Worm (Caenorhabditis elegans): ENCODE data around the gene W04E12.2.

ce11 chrV:19783829-19784228, 42.9 kb upstream of the W04E12.2 start, which contains the start of gene srt-45:
- no peak for TF ChIP-seq nhr-237 (tag; optimal IDR thresholded peaks at IDR 0.05)
- TF ChIP-seq aly-2 (tag; optimal IDR thresholded peaks at IDR 0.05): no peak
- no peak for TF ChIP-seq nhr-23 (tag; optimal IDR thresholded peaks at IDR 0.05)
- TF ChIP-seq snpc-4 (tag; optimal IDR thresholded peaks at IDR 0.05): no peak
- no peak for TF ChIP-seq ztf-11 (tag; optimal IDR thresholded peaks at IDR 0.05)
- TF ChIP-seq ceh-82 (tag; optimal IDR thresholded peaks at IDR 0.05): no peak
- no peak for TF ChIP-seq alr-1 (tag; optimal IDR thresholded peaks at IDR 0.05)
- no peak for TF ChIP-seq ceh-16 (tag; optimal IDR thresholded peaks at IDR 0.05)
- no peak for TF ChIP-seq R02D3.7 (tag; optimal IDR thresholded peaks at IDR 0.05)
- no peak for TF ChIP-seq nhr-12 (tag; optimal IDR thresholded peaks at IDR 0.05)
- TF ChIP-seq fos-1 (tag; optimal IDR thresholded peaks at IDR 0.05): no peak
- TF ChIP-seq zag-1 (tag; optimal IDR thresholded peaks at IDR 0.05): no peak
- no peak for TF ChIP-seq lin-11 (tag; optimal IDR thresholded peaks at IDR 0.05)
